Fruit fly (Drosophila melanogaster) whole organism, pupa: ENCODE data around the gene HP5.

Experiments used
- CG10348 ChIP-seq: fragments of 200-800 bp; sonication (Bioruptor generic); IDR thresholded peaks from 2 replicates; pipeline ENCODE4 v1.3.6; 2022; ENCODE audit warnings: missing biosample characterization, missing genetic modification characterization
- CG12605 ChIP-seq: fragments of 200-800 bp; sonication (Bioruptor generic); IDR thresholded peaks from 2 replicates; pipeline ENCODE4 v1.3.6; 2022; ENCODE audit warnings: missing biosample characterization, missing genetic modification characterization
- CG14655 ChIP-seq: fragments of 200-800 bp; sonication (Bioruptor generic); optimal IDR thresholded peaks from 3 replicates; lab custom pipeline; 2017; ENCODE audit warnings: mild to moderate bottlenecking, missing biosample characterization, missing genetic modification reagents, missing genetic modification characterization
- CG15710 ChIP-seq: fragments of 200-800 bp; sonication (Bioruptor generic); optimal IDR thresholded peaks from 2 replicates; lab custom pipeline; 2018; ENCODE audit warnings: missing biosample characterization, mild to moderate bottlenecking, missing genetic modification characterization, moderate library complexity
- CG8159 ChIP-seq: fragments of 200-800 bp; sonication (Bioruptor generic); optimal IDR thresholded peaks from 3 replicates; lab custom pipeline; 2018; ENCODE audit warnings: missing biosample characterization, mild to moderate bottlenecking, missing genetic modification characterization, moderate library complexity

DNA sequence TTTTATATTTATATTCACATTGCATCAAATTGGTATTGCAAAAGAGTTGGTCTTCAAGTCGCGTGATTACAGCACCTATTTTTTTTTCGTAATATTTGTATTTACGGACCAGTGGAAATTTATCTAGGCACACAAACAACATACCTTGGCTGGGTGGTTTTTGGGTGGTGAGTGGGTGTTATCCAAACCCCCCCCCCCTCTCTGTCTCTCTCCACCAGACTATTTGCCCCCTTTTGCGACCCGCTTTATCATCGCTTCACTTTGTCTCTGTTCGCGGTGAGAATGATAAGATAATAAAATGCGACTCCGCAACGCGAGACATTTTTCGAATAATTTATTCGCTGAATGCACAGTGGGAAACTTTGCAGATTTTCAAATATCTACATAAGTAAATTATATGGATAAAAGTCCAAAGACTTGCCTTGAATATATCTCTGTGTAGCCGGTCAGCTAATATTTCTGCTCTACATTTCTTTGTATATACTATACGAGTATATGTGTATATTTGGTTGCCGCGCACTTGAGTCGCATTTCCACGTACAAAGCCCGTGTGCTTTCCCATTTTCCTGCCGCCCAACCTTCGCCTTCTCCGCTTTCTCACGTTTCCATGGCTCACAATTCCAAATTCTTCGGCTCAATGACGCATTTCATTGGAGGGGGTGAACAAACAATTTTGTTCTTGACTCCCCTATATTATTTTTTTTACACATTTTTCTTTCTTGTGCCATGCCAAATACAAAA, 46.8 kb downstream of the HP5 start:
- TF ChIP-seq CG15710 = no peak
- no peak for TF ChIP-seq CG12605
- TF ChIP-seq CG10348 (GFP tag; lab: Robert Waterston, UW) = no peak
- TF ChIP-seq CG14655 = no peak
- TF ChIP-seq CG8159 = no peak
